Worm (Caenorhabditis elegans): ENCODE data around the gene Y57G11C.36.

The Y57G11C.36 gene

ce11 chrIV:14773280-14774071 is at the start of gene Y57G11C.36:
Gene Y57G11C.36, minus strand, starts transcription at chrIV:14773781.
- no peak for TF ChIP-seq klf-2 (GFP tag; conservative IDR thresholded peaks at IDR 0.05)
- 0 out of 2 replicates have a peak, but pooled peaks have one; percentile 18 for TF ChIP-seq tab-1 (GFP tag; IDR thresholded peaks at IDR 0.05)

ce11 chrIV:14822267-14822666 is 48.7 kb upstream of the Y57G11C.36 start:
- TF ChIP-seq klf-2 (GFP tag; conservative IDR thresholded peaks at IDR 0.05) (no peak), flt-1 (GFP tag; IDR thresholded peaks at IDR 0.05) (peak; percentile 14; the same call in 1 of the 2 replicates)

ce11 chrIV:14816288-14816687 is 42.7 kb upstream of the Y57G11C.36 start, which contains the start of gene Y57G11C.46:
Gene Y57G11C.46, minus strand, starts transcription at chrIV:14816388.
- TF ChIP-seq ztf-23 (GFP tag; IDR thresholded peaks at IDR 0.05) (no peak), klf-2 (GFP tag; conservative IDR thresholded peaks at IDR 0.05) (no peak), ref-1 (GFP tag; conservative IDR thresholded peaks at IDR 0.05) (no peak), ztf-29 (GFP tag; IDR thresholded peaks at IDR 0.05) (no peak), T22C8.4 (GFP tag; IDR thresholded peaks at IDR 0.05) (no peak), flt-1 (GFP tag; IDR thresholded peaks at IDR 0.05) (no peak), med-1 (GFP tag; optimal IDR thresholded peaks at IDR 0.05; ENCODE audit: insufficient read depth) (no peak), cog-1 (tag; optimal IDR thresholded peaks at IDR 0.05) (no peak)

ce11 chrIV:14806903-14807302 is 33.3 kb upstream of the Y57G11C.36 start, which contains the start of gene oig-5:
Gene oig-5, plus strand, starts transcription at chrIV:14807203.
- no peak for TF ChIP-seq med-1 (GFP tag; optimal IDR thresholded peaks at IDR 0.05; ENCODE audit: insufficient read depth)

- TF ChIP-seq cog-1 (tag; optimal IDR thresholded peaks at IDR 0.05), result no peak
- TF ChIP-seq ref-1 (GFP tag; conservative IDR thresholded peaks at IDR 0.05), result no peak
- TF ChIP-seq med-1 (GFP tag; optimal IDR thresholded peaks at IDR 0.05; ENCODE audit: insufficient read depth), result no peak
- no peak for TF ChIP-seq T22C8.4 (GFP tag; IDR thresholded peaks at IDR 0.05)
- no peak for TF ChIP-seq tab-1 (GFP tag; IDR thresholded peaks at IDR 0.05)
- no peak for TF ChIP-seq ztf-23 (GFP tag; IDR thresholded peaks at IDR 0.05)
- TF ChIP-seq ztf-29 (GFP tag; IDR thresholded peaks at IDR 0.05), result no peak
- TF ChIP-seq klf-2 (GFP tag; conservative IDR thresholded peaks at IDR 0.05), result no peak
- TF ChIP-seq flt-1 (GFP tag; IDR thresholded peaks at IDR 0.05), result no peak
Observed at ce11 chrIV:14802316-14802715, 28.7 kb upstream of the Y57G11C.36 start, which contains the start of gene Y57G11C.1142. Gene Y57G11C.1142, plus strand, starts transcription at chrIV:14802616.

ce11 chrIV:14800931-14801330 is 27.4 kb upstream of the Y57G11C.36 start:
- no peak for TF ChIP-seq tab-1 (GFP tag; IDR thresholded peaks at IDR 0.05)

ce11 chrIV:14799186-14799585 is 25.6 kb upstream of the Y57G11C.36 start, which contains the start of gene Y57G11C.14:
Gene Y57G11C.14, plus strand, starts transcription at chrIV:14799311.
- TF ChIP-seq med-1 (GFP tag; optimal IDR thresholded peaks at IDR 0.05; ENCODE audit: insufficient read depth) (no peak), klf-2 (GFP tag; conservative IDR thresholded peaks at IDR 0.05) (no peak), ztf-23 (GFP tag; IDR thresholded peaks at IDR 0.05) (no peak), cog-1 (tag; optimal IDR thresholded peaks at IDR 0.05) (no peak), ref-1 (GFP tag; conservative IDR thresholded peaks at IDR 0.05) (no peak), ztf-29 (GFP tag; IDR thresholded peaks at IDR 0.05) (no peak), flt-1 (GFP tag; IDR thresholded peaks at IDR 0.05) (no peak), tab-1 (GFP tag; IDR thresholded peaks at IDR 0.05) (no peak), T22C8.4 (GFP tag; IDR thresholded peaks at IDR 0.05) (no peak)

ce11 chrIV:14797849-14798248 is 24.3 kb upstream of the Y57G11C.36 start, which contains the start of gene arl-8:
Gene arl-8, plus strand, starts transcription at chrIV:14798149.
- TF ChIP-seq ztf-29 (GFP tag; IDR thresholded peaks at IDR 0.05) (no peak), med-1 (GFP tag; optimal IDR thresholded peaks at IDR 0.05; ENCODE audit: insufficient read depth) (no peak), cog-1 (tag; optimal IDR thresholded peaks at IDR 0.05) (no peak), tab-1 (GFP tag; IDR thresholded peaks at IDR 0.05) (no peak), ztf-23 (GFP tag; IDR thresholded peaks at IDR 0.05) (no peak), T22C8.4 (GFP tag; IDR thresholded peaks at IDR 0.05) (no peak), ref-1 (GFP tag; conservative IDR thresholded peaks at IDR 0.05) (no peak), flt-1 (GFP tag; IDR thresholded peaks at IDR 0.05) (no peak), klf-2 (GFP tag; conservative IDR thresholded peaks at IDR 0.05) (no peak)

ce11 chrIV:14797354-14797753 is 23.8 kb upstream of the Y57G11C.36 start, which contains the start of the genes Y57G11C.1147 and nuo-3:
Gene Y57G11C.1147, minus strand, starts transcription at chrIV:14797514.
Gene nuo-3, minus strand, starts transcription at chrIV:14797544.
- TF ChIP-seq med-1 (GFP tag; optimal IDR thresholded peaks at IDR 0.05; ENCODE audit: insufficient read depth) (no peak), flt-1 (GFP tag; IDR thresholded peaks at IDR 0.05) (no peak), T22C8.4 (GFP tag; IDR thresholded peaks at IDR 0.05) (no peak), ref-1 (GFP tag; conservative IDR thresholded peaks at IDR 0.05) (no peak), klf-2 (GFP tag; conservative IDR thresholded peaks at IDR 0.05) (no peak), ztf-29 (GFP tag; IDR thresholded peaks at IDR 0.05) (no peak), cog-1 (tag; optimal IDR thresholded peaks at IDR 0.05) (no peak), ztf-23 (GFP tag; IDR thresholded peaks at IDR 0.05) (no peak), tab-1 (GFP tag; IDR thresholded peaks at IDR 0.05) (no peak)

- no peak for TF ChIP-seq ztf-29 (GFP tag; IDR thresholded peaks at IDR 0.05)
- no peak for TF ChIP-seq ztf-23 (GFP tag; IDR thresholded peaks at IDR 0.05)
- TF ChIP-seq ref-1 (GFP tag; conservative IDR thresholded peaks at IDR 0.05), result no peak
Observed at ce11 chrIV:14795918-14796488, 22.4 kb upstream of the Y57G11C.36 start, which contains the start of gene coq-3. Gene coq-3, minus strand, starts transcription at chrIV:14796324.

Data from whole organism, midembryonic.